Worm (Caenorhabditis elegans) whole organism, early embryonic: ENCODE measurements around the gene urm-1.

Experiments
- B0310.2 ChIP-seq: sonication (generic microtip); optimal IDR thresholded peaks from 2 replicates; lab custom pipeline; 2016; ENCODE audit warnings: mild to moderate bottlenecking, missing genetic modification characterization, missing compliant biosample characterization
- aly-1 ChIP-seq: sonication (generic microtip); optimal IDR thresholded peaks from 2 replicates; lab custom pipeline; 2016; ENCODE audit warnings: missing genetic modification characterization, missing compliant biosample characterization
- ama-1 ChIP-seq: fragments of 150-350 bp; optimal IDR thresholded peaks from 2 replicates; lab custom pipeline; 2014
- ceh-36 ChIP-seq: sonication (generic microtip); optimal IDR thresholded peaks from 2 replicates; lab custom pipeline; 2016; ENCODE audit warnings: missing genetic modification characterization, inconsistent platforms, missing compliant biosample characterization
- ets-7 ChIP-seq: sonication (generic microtip); optimal IDR thresholded peaks from 2 replicates; lab custom pipeline; 2016; ENCODE audit warnings: missing genotype, missing genetic modification characterization, missing compliant biosample characterization
- hmg-4 ChIP-seq: fragments of 200-800 bp; sonication (Bioruptor generic); optimal IDR thresholded peaks from 2 replicates; lab custom pipeline; 2018; ENCODE audit warnings: mild to moderate bottlenecking, missing genetic modification characterization, missing compliant biosample characterization
- pes-1 ChIP-seq: fragments of 200-800 bp; sonication (Bioruptor generic); IDR thresholded peaks from 2 replicates; pipeline ENCODE4 v1.3.6; 2022; ENCODE audit warnings: missing genetic modification reagents, missing genetic modification characterization, missing compliant biosample characterization

- TF ChIP-seq ama-1 (lab: Kevin White, UChicago) (no peak), pes-1 (GFP tag; lab: Robert Waterston, UW) (no peak), aly-1 (no peak), hmg-4 (GFP tag; lab: Kevin White, UChicago) (no peak), ets-7 (tag; lab: Kevin White, UChicago) (no peak), B0310.2 (tag; lab: Kevin White, UChicago) (no peak), ceh-36 (no peak)
These were observed 19.5 kb downstream of the urm-1 start for ce11 chrIII:10524823-10525222.
